Worm (Caenorhabditis elegans) whole organism, L1 larva: ENCODE results near the gene xol-1.
A peak's percentile ranks its signal among the peaks of the same experiment; 100 is the strongest.

Experiments
- C04F5.9 ChIP-seq: sonication (generic microtip); optimal IDR thresholded peaks from 2 replicates; lab custom pipeline; 2016; ENCODE audit warnings: missing genetic modification characterization, missing compliant biosample characterization
- C16A3.4 ChIP-seq: fragments of 150-350 bp; optimal IDR thresholded peaks from 2 replicates; lab custom pipeline; 2014; ENCODE audit warnings: missing biosample characterization, missing genetic modification characterization
- aha-1 ChIP-seq: fragments of 150-350 bp; optimal IDR thresholded peaks from 2 replicates; lab custom pipeline; 2014; ENCODE audit warnings: missing biosample characterization, missing genetic modification characterization
- alr-1 ChIP-seq: fragments of 200-800 bp; sonication (Bioruptor generic); optimal IDR thresholded peaks from 2 replicates; lab custom pipeline; 2018; ENCODE audit warnings: borderline replicate concordance, mild to moderate bottlenecking, missing genetic modification characterization, missing compliant biosample characterization
- aly-2 ChIP-seq: fragments of 150-350 bp; optimal IDR thresholded peaks from 2 replicates; lab custom pipeline; 2014; ENCODE audit warnings: missing biosample characterization, missing genetic modification characterization
- ama-1 ChIP-seq: fragments of 150-350 bp; optimal IDR thresholded peaks from 2 replicates; lab custom pipeline; 2014
- blmp-1 ChIP-seq: fragments of 150-350 bp; optimal IDR thresholded peaks from 2 replicates; lab custom pipeline; 2014; ENCODE audit warnings: missing biosample characterization, missing genetic modification characterization
- ceh-8 ChIP-seq: fragments of 200-800 bp; sonication (Bioruptor generic); optimal IDR thresholded peaks from 2 replicates; lab custom pipeline; 2018; ENCODE audit warnings: mild to moderate bottlenecking, missing genetic modification characterization, moderate library complexity, missing compliant biosample characterization
- dpl-1 ChIP-seq, 3 experiments: fragments of 150-350 bp in 2 of 3; sonication (generic microtip) in 1 of 3; optimal IDR thresholded peaks; 2 replicates each; lab custom pipeline; 2014 to 2017; ENCODE audit warnings: missing biosample characterization in 3 of 3, missing genetic modification characterization in 3 of 3, missing genetic modification reagents in 3 of 3
- dsc-1 ChIP-seq: sonication (generic microtip); optimal IDR thresholded peaks from 2 replicates; lab custom pipeline; 2016; ENCODE audit warnings: mild to moderate bottlenecking, missing genetic modification characterization, missing compliant biosample characterization
- efl-1 ChIP-seq, 4 experiments: fragments of 150-350 bp; optimal IDR thresholded peaks in 3 of 4; peaks in 1 of 4; 1 replicate in 1 of 4; 2 replicates in 3 of 4; lab custom pipeline; 2014; ENCODE audit warnings: missing biosample characterization in 2 of 4, missing genetic modification characterization in 2 of 4, missing genetic modification reagents in 2 of 4
- elt-2 ChIP-seq: sonication (generic microtip); optimal IDR thresholded peaks from 2 replicates; lab custom pipeline; 2016; ENCODE audit warnings: missing genetic modification characterization, mild to moderate bottlenecking, inconsistent platforms, missing compliant biosample characterization, missing genetic modification reagents
- elt-3 ChIP-seq, 6 experiments: fragments of 150-350 bp in 1 of 6; sonication (generic microtip); optimal IDR thresholded peaks; 2 replicates each; lab custom pipeline; 2017 to 2018; ENCODE audit warnings: missing biosample characterization in 6 of 6, missing genetic modification characterization in 6 of 6, inconsistent platforms in 1 of 6
- fkh-8 ChIP-seq: sonication (generic microtip); optimal IDR thresholded peaks from 2 replicates; lab custom pipeline; 2016; ENCODE audit warnings: mild to moderate bottlenecking, missing genetic modification characterization, missing compliant biosample characterization
- hlh-17 ChIP-seq: fragments of 200-800 bp; sonication (Bioruptor generic); optimal IDR thresholded peaks from 2 replicates; lab custom pipeline; 2018; ENCODE audit warnings: missing genetic modification characterization, mild to moderate bottlenecking, missing compliant biosample characterization, moderate library complexity, borderline replicate concordance
- hlh-4 ChIP-seq: sonication (generic microtip); optimal IDR thresholded peaks from 2 replicates; lab custom pipeline; 2016; ENCODE audit warnings: mild to moderate bottlenecking, missing genetic modification characterization, missing compliant biosample characterization
- hpl-2 ChIP-seq: fragments of 150-350 bp; optimal IDR thresholded peaks from 2 replicates; lab custom pipeline; 2014; ENCODE audit warnings: missing biosample characterization, missing genetic modification reagents, missing genetic modification characterization
- jun-1 ChIP-seq: fragments of 150-350 bp; optimal IDR thresholded peaks from 2 replicates; lab custom pipeline; 2014; ENCODE audit warnings: missing biosample characterization, missing genetic modification reagents, missing genetic modification characterization
- lin-14 ChIP-seq: fragments of 200-800 bp; sonication (Bioruptor generic); optimal IDR thresholded peaks from 2 replicates; lab custom pipeline; 2018; ENCODE audit warnings: mild to moderate bottlenecking, missing genetic modification characterization, moderate library complexity, missing compliant biosample characterization
- lin-35 ChIP-seq, 2 experiments: fragments of 150-350 bp; optimal IDR thresholded peaks; 2 replicates each; lab custom pipeline; 2014; ENCODE audit warnings: missing biosample characterization in 2 of 2, missing genetic modification characterization in 2 of 2, missing genetic modification reagents in 2 of 2
- lsy-2 ChIP-seq, 2 experiments: fragments of 150-350 bp; optimal IDR thresholded peaks; 2 replicates each; lab custom pipeline; 2014; ENCODE audit warnings: missing biosample characterization in 2 of 2, missing genetic modification characterization in 2 of 2
- mab-9 ChIP-seq: fragments of 200-800 bp; sonication (Bioruptor generic); IDR thresholded peaks from 2 replicates; pipeline ENCODE4 v1.3.6; 2022; ENCODE audit warnings: missing genetic modification reagents, missing genetic modification characterization, missing compliant biosample characterization
- mdl-1 ChIP-seq, 2 experiments: fragments of 150-350 bp; optimal IDR thresholded peaks; 2 replicates each; lab custom pipeline; 2014 to 2017; ENCODE audit warnings: missing biosample characterization in 2 of 2, missing genetic modification characterization in 2 of 2, inconsistent platforms in 1 of 2
- mep-1 ChIP-seq: fragments of 150-350 bp; optimal IDR thresholded peaks from 2 replicates; lab custom pipeline; 2014; ENCODE audit warnings: missing biosample characterization, missing genetic modification characterization
- nhr-12 ChIP-seq: sonication (generic microtip); optimal IDR thresholded peaks from 2 replicates; lab custom pipeline; 2017; ENCODE audit warnings: missing biosample characterization, missing genetic modification characterization
- nhr-19 ChIP-seq: fragments of 200-800 bp; sonication (Bioruptor generic); conservative IDR thresholded peaks from 2 replicates; pipeline ENCODE4 v1.3.6; 2022; ENCODE audit warnings: missing genetic modification characterization, missing compliant biosample characterization
- nhr-20 ChIP-seq: sonication (generic microtip); optimal IDR thresholded peaks from 2 replicates; lab custom pipeline; 2016; ENCODE audit warnings: mild to moderate bottlenecking, missing genetic modification characterization, missing compliant biosample characterization
- nhr-28 ChIP-seq: fragments of 150-350 bp; optimal IDR thresholded peaks from 2 replicates; lab custom pipeline; 2014; ENCODE audit warnings: missing biosample characterization, missing genetic modification characterization
- nhr-71 ChIP-seq: sonication (generic microtip); optimal IDR thresholded peaks from 2 replicates; lab custom pipeline; 2016; ENCODE audit warnings: mild to moderate bottlenecking, missing genetic modification characterization, moderate library complexity, missing compliant biosample characterization
- nhr-76 ChIP-seq: sonication (generic microtip); optimal IDR thresholded peaks from 2 replicates; lab custom pipeline; 2017; ENCODE audit warnings: missing biosample characterization, missing genetic modification characterization
- nhr-90 ChIP-seq: sonication (generic microtip); optimal IDR thresholded peaks from 2 replicates; lab custom pipeline; 2016; ENCODE audit warnings: mild to moderate bottlenecking, missing genetic modification characterization, missing compliant biosample characterization; ENCODE audit not compliant: poor library complexity
- pag-3 ChIP-seq: sonication (generic microtip); optimal IDR thresholded peaks from 2 replicates; lab custom pipeline; 2017; ENCODE audit warnings: missing genetic modification characterization, mild to moderate bottlenecking, missing compliant biosample characterization, antibody characterized with exemption, borderline replicate concordance; ENCODE audit not compliant: insufficient read depth
- rnt-1 ChIP-seq: sonication (generic microtip); optimal IDR thresholded peaks from 2 replicates; lab custom pipeline; 2016; ENCODE audit warnings: mild to moderate bottlenecking, missing genetic modification characterization, moderate library complexity, missing compliant biosample characterization
- snu-23 ChIP-seq: sonication (generic microtip); optimal IDR thresholded peaks from 2 replicates; lab custom pipeline; 2016; ENCODE audit warnings: missing genetic modification characterization, missing compliant biosample characterization
- sptf-1 ChIP-seq: fragments of 150-350 bp; optimal IDR thresholded peaks from 2 replicates; lab custom pipeline; 2014; ENCODE audit warnings: missing biosample characterization, missing genetic modification characterization
- swsn-7 ChIP-seq: sonication (generic microtip); optimal IDR thresholded peaks from 2 replicates; lab custom pipeline; 2016; ENCODE audit warnings: missing genetic modification characterization, missing compliant biosample characterization
- tlp-1 ChIP-seq: fragments of 150-350 bp; optimal IDR thresholded peaks from 2 replicates; lab custom pipeline; 2014; ENCODE audit warnings: missing biosample characterization, missing genetic modification characterization
- unc-62 ChIP-seq: fragments of 150-350 bp; optimal IDR thresholded peaks from 2 replicates; lab custom pipeline; 2014; ENCODE audit warnings: missing biosample characterization, missing genetic modification reagents, missing genetic modification characterization
- zip-4 ChIP-seq: fragments of 200-800 bp; sonication (Bioruptor generic); optimal IDR thresholded peaks from 2 replicates; lab custom pipeline; 2018; ENCODE audit warnings: mild to moderate bottlenecking, missing genetic modification characterization, moderate library complexity, missing compliant biosample characterization
- ztf-11 ChIP-seq, 2 experiments: sonication (generic microtip); optimal IDR thresholded peaks; 2 replicates each; lab custom pipeline; 2016 to 2017; ENCODE audit warnings: missing genetic modification characterization in 2 of 2, missing biosample characterization in 1 of 2, missing compliant biosample characterization in 1 of 2

xol-1 gene

DNA sequence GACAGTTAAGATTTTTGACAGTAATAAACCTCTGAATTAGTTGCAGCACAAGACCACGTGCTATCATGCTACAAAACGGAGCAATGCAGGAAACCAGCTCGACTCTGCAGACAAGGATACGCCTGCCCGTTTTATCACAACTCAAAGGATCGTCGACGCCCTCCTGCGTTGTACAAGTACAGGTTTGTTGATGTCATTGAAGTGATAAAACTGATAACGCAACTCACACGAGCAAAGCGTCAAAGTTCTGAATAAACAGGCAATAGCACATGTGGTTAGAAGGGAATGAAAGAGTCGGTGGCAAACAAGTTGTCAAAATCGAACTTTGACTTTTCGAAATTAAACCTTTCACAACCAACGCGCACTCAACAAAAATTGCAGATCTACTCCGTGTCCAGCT, 18.4 kb upstream of the xol-1 start:
- TF ChIP-seq hlh-17 (GFP tag; lab: Kevin White, UChicago) (no peak), mep-1 (no peak), nhr-12 (tag; lab: Kevin White, UChicago) (no peak), nhr-71 (peak; percentile 4), elt-3 (tag; optimal IDR thresholded peaks at IDR 0.05; lab: Kevin White, UChicago) (no peak), mdl-1 (tag; optimal IDR thresholded peaks at IDR 0.05; lab: Kevin White, UChicago) (peak in 1 of 2 experiments; percentile 60), jun-1 (peak; percentile 23), ama-1 (lab: Kevin White, UChicago) (no peak), elt-2 (tag; lab: Kevin White, UChicago) (peak; percentile 80), lin-35 (GFP tag; optimal IDR thresholded peaks at IDR 0.05; lab: Kevin White, UChicago) (peak in 1 of 2 experiments; percentile 60), nhr-90 (tag; lab: Kevin White, UChicago) (peak; percentile 6), hpl-2 (GFP tag; lab: Kevin White, UChicago) (no peak), zip-4 (GFP tag; lab: Kevin White, UChicago) (no peak), C16A3.4 (tag; lab: Kevin White, UChicago) (no peak), unc-62 (GFP tag; lab: Kevin White, UChicago) (no peak), nhr-76 (tag; lab: Kevin White, UChicago) (no peak)
- TF ChIP-seq, all 84 proteins: peak for 6

DNA sequence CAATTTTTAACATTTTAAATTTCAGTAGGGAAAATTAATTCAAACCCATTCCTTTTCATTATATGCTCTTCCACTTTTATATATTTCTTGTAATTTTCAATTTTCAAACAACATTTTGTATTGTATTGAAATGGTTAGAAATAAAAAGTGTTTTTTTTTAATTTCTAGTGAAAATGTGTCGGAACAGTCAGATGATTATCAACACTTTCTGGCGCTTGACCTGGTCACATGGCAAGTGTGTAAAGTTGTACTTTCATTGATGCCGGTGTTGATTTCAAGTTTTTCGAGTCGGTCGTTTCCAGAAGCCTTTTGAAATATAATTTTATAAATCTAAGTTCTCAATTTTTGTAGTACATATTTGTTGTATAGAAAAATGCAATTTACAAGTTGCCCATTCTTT, 14.4 kb upstream of the xol-1 start:
- TF ChIP-seq elt-2 (tag; lab: Kevin White, UChicago): peak; percentile 46
- no peak for TF ChIP-seq aha-1
- TF ChIP-seq lin-35 (GFP tag; optimal IDR thresholded peaks at IDR 0.05; lab: Kevin White, UChicago): peak in 1 of 2 experiments; percentile 68
- TF ChIP-seq sptf-1 (tag; lab: Kevin White, UChicago): no peak
- peak; percentile 9 to 19 for TF ChIP-seq lsy-2 (tag; optimal IDR thresholded peaks at IDR 0.05; lab: Kevin White, UChicago)
- no peak for TF ChIP-seq efl-1 (optimal IDR thresholded peaks at IDR 0.05; lab: Kevin White, UChicago)
- TF ChIP-seq efl-1 (GFP tag; optimal IDR thresholded peaks at IDR 0.05 in 1 of 2; lab: Kevin White, UChicago): peak in 1 of 2 experiments; percentile 34
- TF ChIP-seq dsc-1 (tag; lab: Kevin White, UChicago): no peak
- TF ChIP-seq nhr-19 (GFP tag; lab: Robert Waterston, UW): peak; percentile 44
- no peak for TF ChIP-seq tlp-1 (tag; lab: Kevin White, UChicago)
- no peak for TF ChIP-seq alr-1
- no peak for TF ChIP-seq C04F5.9 (tag; lab: Kevin White, UChicago)
- TF ChIP-seq blmp-1: peak; percentile 72
- peak in 1 of 2 experiments; percentile 40 for TF ChIP-seq mdl-1 (tag; optimal IDR thresholded peaks at IDR 0.05; lab: Kevin White, UChicago)
- TF ChIP-seq fkh-8 (tag; lab: Kevin White, UChicago): no peak
- TF ChIP-seq nhr-71: peak; percentile 68
- no peak for TF ChIP-seq jun-1
- peak; percentile 27 for TF ChIP-seq rnt-1
- TF ChIP-seq lin-14 (GFP tag; lab: Kevin White, UChicago): peak; percentile 64
- TF ChIP-seq pag-3 (tag; lab: Kevin White, UChicago): peak; percentile 4
- no peak for TF ChIP-seq ceh-8
- peak in 1 of 3 experiments; percentile 11 for TF ChIP-seq dpl-1 (GFP tag; optimal IDR thresholded peaks at IDR 0.05; lab: Kevin White, UChicago)
- peak; percentile 13 for TF ChIP-seq nhr-90 (tag; lab: Kevin White, UChicago)
- peak; percentile 67 for TF ChIP-seq snu-23
- TF ChIP-seq hlh-4: no peak
- peak; percentile 64 for TF ChIP-seq nhr-20
- no peak for TF ChIP-seq nhr-28

DNA sequence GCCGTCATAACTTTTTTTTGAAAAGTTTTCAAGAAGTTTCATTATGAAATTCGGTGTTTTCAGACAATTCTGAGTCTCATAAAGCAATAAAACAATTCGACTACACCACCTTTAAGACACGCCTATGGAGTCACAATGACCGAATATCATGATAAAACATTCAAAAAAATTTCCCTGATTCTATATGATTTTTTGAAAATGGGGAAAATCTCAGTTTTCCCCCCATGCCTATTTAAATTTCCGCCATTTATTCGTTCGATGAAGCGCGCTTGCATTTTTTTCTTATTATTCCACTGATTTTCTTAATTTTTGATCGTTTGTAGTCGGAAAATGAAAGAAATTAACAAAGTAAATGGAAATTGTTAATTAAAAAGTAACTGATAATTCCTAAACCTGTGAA, 13.6 kb upstream of the xol-1 start:
- no peak for TF ChIP-seq fkh-8 (tag; lab: Kevin White, UChicago)
- no peak for TF ChIP-seq nhr-19 (GFP tag; lab: Robert Waterston, UW)
- TF ChIP-seq swsn-7 (tag; lab: Kevin White, UChicago): no peak
- no peak for TF ChIP-seq mdl-1 (tag; optimal IDR thresholded peaks at IDR 0.05; lab: Kevin White, UChicago)
- peak in 1 of 2 experiments; percentile 7 for TF ChIP-seq efl-1 (optimal IDR thresholded peaks at IDR 0.05; lab: Kevin White, UChicago)
- peak; percentile 50 to 93 for TF ChIP-seq efl-1 (GFP tag; optimal IDR thresholded peaks at IDR 0.05 in 1 of 2; lab: Kevin White, UChicago)
- peak in 1 of 2 experiments; percentile 1 for TF ChIP-seq lin-35 (GFP tag; optimal IDR thresholded peaks at IDR 0.05; lab: Kevin White, UChicago)
- TF ChIP-seq C16A3.4 (tag; lab: Kevin White, UChicago): no peak
- no peak for TF ChIP-seq hpl-2 (GFP tag; lab: Kevin White, UChicago)
- TF ChIP-seq lsy-2 (tag; optimal IDR thresholded peaks at IDR 0.05; lab: Kevin White, UChicago): no peak
- no peak for TF ChIP-seq C04F5.9 (tag; lab: Kevin White, UChicago)
- TF ChIP-seq snu-23: no peak
- TF ChIP-seq ztf-11 (tag; optimal IDR thresholded peaks at IDR 0.05; lab: Kevin White, UChicago): no peak
- TF ChIP-seq rnt-1: no peak
- 0 out of 2 replicates have a peak, but pooled peaks have one; percentile 6 for TF ChIP-seq mab-9 (GFP tag; lab: Robert Waterston, UW)
- TF ChIP-seq aly-2 (tag; lab: Kevin White, UChicago): no peak
- no peak for TF ChIP-seq nhr-76 (tag; lab: Kevin White, UChicago)
- TF ChIP-seq nhr-12 (tag; lab: Kevin White, UChicago): no peak
- no peak for TF ChIP-seq hlh-4
- no peak for TF ChIP-seq elt-2 (tag; lab: Kevin White, UChicago)
